Fruit fly (Drosophila melanogaster) whole organism, embryonic: ENCODE data around the gene Sytbeta.

Source experiments
- BEAF-32 ChIP-seq: fragments of 200-800 bp; sonication (Bioruptor generic); optimal IDR thresholded peaks from 3 replicates; lab custom pipeline; 2017; ENCODE audit warnings: missing biosample characterization, missing genetic modification characterization, mild to moderate bottlenecking, moderate library complexity, missing genetic modification reagents
- CG10959 ChIP-seq: fragments of 200-800 bp; sonication (Bioruptor generic); IDR thresholded peaks from 2 replicates; pipeline ENCODE4 v1.3.6; 2022; ENCODE audit warnings: missing biosample characterization, missing genetic modification characterization
- CG10979 ChIP-seq: fragments of 200-800 bp; sonication (Bioruptor generic); optimal IDR thresholded peaks from 2 replicates; lab custom pipeline; 2018; ENCODE audit warnings: missing biosample characterization, mild to moderate bottlenecking, missing genetic modification characterization, moderate library complexity
- CG12071 ChIP-seq: fragments of 200-800 bp; sonication (Bioruptor generic); optimal IDR thresholded peaks from 3 replicates; lab custom pipeline; 2018; ENCODE audit warnings: missing biosample characterization, mild to moderate bottlenecking, missing genetic modification characterization
- CG13775 ChIP-seq: fragments of 200-800 bp; sonication (Bioruptor generic); optimal IDR thresholded peaks from 3 replicates; lab custom pipeline; 2017; ENCODE audit warnings: missing biosample characterization, mild to moderate bottlenecking, missing genetic modification characterization
- CG15601 ChIP-seq: fragments of 200-800 bp; sonication (Bioruptor generic); optimal IDR thresholded peaks from 3 replicates; lab custom pipeline; 2019; ENCODE audit warnings: missing biosample characterization, mild to moderate bottlenecking, missing genetic modification characterization, moderate library complexity
- CG15696 ChIP-seq: fragments of 200-800 bp; sonication (Bioruptor generic); optimal IDR thresholded peaks from 2 replicates; lab custom pipeline; 2019; ENCODE audit warnings: missing biosample characterization, mild to moderate bottlenecking, missing genetic modification characterization, moderate library complexity
- CG17361 ChIP-seq: fragments of 200-800 bp; sonication (Bioruptor generic); IDR thresholded peaks from 3 replicates; pipeline ENCODE4 v1.3.6; 2022; ENCODE audit warnings: missing biosample characterization, missing genetic modification characterization
- CG17612 ChIP-seq: fragments of 200-800 bp; sonication (Bioruptor generic); IDR thresholded peaks from 2 replicates; pipeline ENCODE4 v1.3.6; 2022; ENCODE audit warnings: missing biosample characterization, missing genetic modification characterization
- CG17802 ChIP-seq: fragments of 200-800 bp; sonication (Bioruptor generic); optimal IDR thresholded peaks from 2 replicates; lab custom pipeline; 2018; ENCODE audit warnings: missing biosample characterization, mild to moderate bottlenecking, missing genetic modification characterization, moderate library complexity
- CG31441 ChIP-seq: fragments of 200-800 bp; sonication (Bioruptor generic); IDR thresholded peaks from 2 replicates; pipeline ENCODE4 v1.3.6; 2022; ENCODE audit warnings: missing biosample characterization, missing genetic modification characterization
- CG3995 ChIP-seq: fragments of 200-800 bp; sonication (Bioruptor generic); optimal IDR thresholded peaks from 3 replicates; lab custom pipeline; 2016; ENCODE audit warnings: missing biosample characterization, missing genetic modification characterization
- CG7556 ChIP-seq: fragments of 200-800 bp; sonication (Bioruptor generic); optimal IDR thresholded peaks from 2 replicates; lab custom pipeline; 2017; ENCODE audit warnings: missing biosample characterization, mild to moderate bottlenecking, missing genetic modification characterization
- CG7745 ChIP-seq: fragments of 200-800 bp; sonication (Bioruptor generic); optimal IDR thresholded peaks from 2 replicates; lab custom pipeline; 2018; ENCODE audit warnings: missing biosample characterization, mild to moderate bottlenecking, missing genetic modification characterization, moderate library complexity
- CG9797 ChIP-seq: fragments of 200-800 bp; sonication (Bioruptor generic); optimal IDR thresholded peaks from 3 replicates; lab custom pipeline; 2018; ENCODE audit warnings: missing biosample characterization, mild to moderate bottlenecking, missing genetic modification characterization
- CG9876 ChIP-seq: fragments of 200-800 bp; sonication (Bioruptor generic); optimal IDR thresholded peaks from 2 replicates; lab custom pipeline; 2016; ENCODE audit warnings: missing biosample characterization, missing genetic modification characterization
- CkIIα-i1 ChIP-seq: fragments of 200-800 bp; sonication (Bioruptor generic); IDR thresholded peaks from 2 replicates; pipeline ENCODE4 v1.3.6; 2022; ENCODE audit warnings: missing biosample characterization, missing genetic modification characterization
- D19B ChIP-seq: fragments of 200-800 bp; sonication (Bioruptor generic); optimal IDR thresholded peaks from 2 replicates; lab custom pipeline; 2017; ENCODE audit warnings: missing biosample characterization, mild to moderate bottlenecking, missing genetic modification characterization
- HHEX ChIP-seq: fragments of 200-800 bp; sonication (Bioruptor generic); optimal IDR thresholded peaks from 3 replicates; lab custom pipeline; 2017; ENCODE audit warnings: missing biosample characterization, mild to moderate bottlenecking, missing genetic modification characterization, missing genetic modification reagents
- Hey ChIP-seq: fragments of 200-800 bp; sonication (Bioruptor generic); optimal IDR thresholded peaks from 3 replicates; lab custom pipeline; 2018; ENCODE audit warnings: missing biosample characterization, mild to moderate bottlenecking, missing genetic modification characterization
- Mes4 ChIP-seq: fragments of 200-800 bp; sonication (Bioruptor generic); optimal IDR thresholded peaks from 2 replicates; lab custom pipeline; 2016; ENCODE audit warnings: missing biosample characterization, missing genetic modification characterization
- Stat92E ChIP-seq, 3 experiments: fragments of >200 bp in 2 of 3; fragments of 200-800 bp in 1 of 3; sonication (Bioruptor generic) in 1 of 3; optimal IDR thresholded peaks; 2 replicates each; lab custom pipeline; 2017 to 2019; ENCODE audit warnings: missing biosample characterization in 3 of 3, missing genetic modification characterization in 3 of 3, mild to moderate bottlenecking in 1 of 3, moderate library complexity in 1 of 3
- ab ChIP-seq: fragments of 200-800 bp; sonication (Bioruptor generic); optimal IDR thresholded peaks from 2 replicates; lab custom pipeline; 2016; ENCODE audit warnings: missing biosample characterization, missing genetic modification characterization
- ac ChIP-seq: fragments of 200-800 bp; sonication (Bioruptor generic); optimal IDR thresholded peaks from 3 replicates; lab custom pipeline; 2017; ENCODE audit warnings: missing biosample characterization, mild to moderate bottlenecking, missing genetic modification characterization
- ara ChIP-seq: fragments of 200-800 bp; sonication (Bioruptor generic); IDR thresholded peaks from 2 replicates; pipeline ENCODE4 v1.3.6; 2022; ENCODE audit warnings: missing biosample characterization, missing genetic modification characterization
- bowl ChIP-seq: fragments of 200-800 bp; sonication (Bioruptor generic); IDR thresholded peaks from 2 replicates; pipeline ENCODE4 v1.3.6; 2022; ENCODE audit warnings: missing biosample characterization, missing genetic modification characterization
- chm ChIP-seq: fragments of 200-800 bp; sonication (Bioruptor generic); IDR thresholded peaks from 2 replicates; pipeline ENCODE4 v1.3.6; 2022; ENCODE audit warnings: missing biosample characterization, missing genetic modification characterization
- croc ChIP-seq: fragments of 200-800 bp; sonication (Bioruptor generic); conservative IDR thresholded peaks from 3 replicates; pipeline ENCODE4 v1.3.6; 2022; ENCODE audit warnings: missing biosample characterization, missing genetic modification characterization
- crol ChIP-seq: fragments of 200-800 bp; sonication (Bioruptor generic); IDR thresholded peaks from 2 replicates; pipeline ENCODE4 v1.3.6; 2022; ENCODE audit warnings: missing biosample characterization, missing genetic modification characterization
- dimm ChIP-seq: fragments of 200-800 bp; sonication (Bioruptor generic); IDR thresholded peaks from 2 replicates; pipeline ENCODE4 v1.3.6; 2022; ENCODE audit warnings: missing biosample characterization, missing genetic modification characterization
- disco-r ChIP-seq: fragments of 200-800 bp; sonication (Bioruptor generic); optimal IDR thresholded peaks from 2 replicates; lab custom pipeline; 2016; ENCODE audit warnings: missing biosample characterization, missing genetic modification characterization
- ems ChIP-seq: fragments of 200-800 bp; sonication (Bioruptor generic); optimal IDR thresholded peaks from 3 replicates; lab custom pipeline; 2016; ENCODE audit warnings: missing biosample characterization, missing genetic modification characterization
- fd96Cb ChIP-seq: fragments of 200-800 bp; sonication (Bioruptor generic); optimal IDR thresholded peaks from 2 replicates; lab custom pipeline; 2018; ENCODE audit warnings: missing biosample characterization, mild to moderate bottlenecking, missing genetic modification characterization, moderate library complexity
- gem ChIP-seq: fragments of 200-800 bp; sonication (Bioruptor generic); optimal IDR thresholded peaks from 2 replicates; lab custom pipeline; 2019; ENCODE audit warnings: missing biosample characterization, mild to moderate bottlenecking, missing genetic modification characterization, moderate library complexity
- gsb ChIP-seq: fragments of 200-800 bp; sonication (Bioruptor generic); IDR thresholded peaks from 2 replicates; pipeline ENCODE4 v1.3.6; 2022; ENCODE audit warnings: missing biosample characterization, missing genetic modification characterization
- klu ChIP-seq: fragments of 200-800 bp; sonication (Bioruptor generic); IDR thresholded peaks from 2 replicates; pipeline ENCODE4 v1.3.6; 2022; ENCODE audit warnings: missing biosample characterization, missing genetic modification characterization
- lilli ChIP-seq: fragments of 200-800 bp; sonication (Bioruptor generic); optimal IDR thresholded peaks from 3 replicates; lab custom pipeline; 2016; ENCODE audit warnings: missing biosample characterization, missing genetic modification characterization
- lola ChIP-seq, 3 experiments: fragments of >200 bp in 2 of 3; fragments of 200-800 bp in 1 of 3; sonication (Bioruptor generic) in 1 of 3; optimal IDR thresholded peaks; 2 replicates each; lab custom pipeline; 2017 to 2019; ENCODE audit warnings: missing biosample characterization in 3 of 3, missing genetic modification characterization in 3 of 3, mild to moderate bottlenecking in 1 of 3, moderate library complexity in 1 of 3
- maf-S ChIP-seq: fragments of 200-800 bp; sonication (Bioruptor generic); optimal IDR thresholded peaks from 2 replicates; lab custom pipeline; 2016; ENCODE audit warnings: missing biosample characterization, missing genetic modification characterization
- psq ChIP-seq: fragments of 200-800 bp; sonication (Bioruptor generic); optimal IDR thresholded peaks from 2 replicates; lab custom pipeline; 2017; ENCODE audit warnings: missing biosample characterization, missing genetic modification characterization
- so ChIP-seq: fragments of 200-800 bp; sonication (Bioruptor generic); IDR thresholded peaks from 3 replicates; pipeline ENCODE4 v1.3.6; 2022; ENCODE audit warnings: missing biosample characterization, missing genetic modification characterization
- sqz ChIP-seq: fragments of 200-800 bp; sonication (Bioruptor generic); optimal IDR thresholded peaks from 3 replicates; lab custom pipeline; 2018; ENCODE audit warnings: missing biosample characterization, mild to moderate bottlenecking, missing genetic modification characterization
- ssp ChIP-seq: fragments of 200-800 bp; sonication (Bioruptor generic); IDR thresholded peaks from 2 replicates; pipeline ENCODE4 v1.3.6; 2022; ENCODE audit warnings: missing biosample characterization, missing genetic modification characterization
- stwl ChIP-seq: fragments of 200-800 bp; sonication (Bioruptor generic); optimal IDR thresholded peaks from 3 replicates; lab custom pipeline; 2018; ENCODE audit warnings: missing biosample characterization, mild to moderate bottlenecking, missing genetic modification characterization, moderate library complexity
- tap ChIP-seq: fragments of 200-800 bp; optimal IDR thresholded peaks from 3 replicates; lab custom pipeline; 2019; ENCODE audit warnings: missing biosample characterization, mild to moderate bottlenecking, missing genetic modification characterization, moderate library complexity
- toy ChIP-seq: fragments of 200-800 bp; sonication (Bioruptor generic); IDR thresholded peaks from 2 replicates; pipeline ENCODE4 v1.3.6; 2022; ENCODE audit warnings: missing biosample characterization, missing genetic modification characterization
- unpg ChIP-seq: fragments of 200-800 bp; sonication (Bioruptor generic); optimal IDR thresholded peaks from 3 replicates; lab custom pipeline; 2018; ENCODE audit warnings: missing biosample characterization, mild to moderate bottlenecking, missing genetic modification characterization, moderate library complexity
- zen ChIP-seq: fragments of 200-800 bp; sonication (Bioruptor generic); optimal IDR thresholded peaks from 3 replicates; lab custom pipeline; 2018; ENCODE audit warnings: missing biosample characterization, mild to moderate bottlenecking, missing genetic modification characterization, moderate library complexity
- zfh1 ChIP-seq: fragments of 200-800 bp; sonication (Bioruptor generic); IDR thresholded peaks from 3 replicates; pipeline ENCODE4 v1.3.6; 2022; ENCODE audit warnings: missing biosample characterization, missing genetic modification characterization

The Sytbeta gene

DNA sequence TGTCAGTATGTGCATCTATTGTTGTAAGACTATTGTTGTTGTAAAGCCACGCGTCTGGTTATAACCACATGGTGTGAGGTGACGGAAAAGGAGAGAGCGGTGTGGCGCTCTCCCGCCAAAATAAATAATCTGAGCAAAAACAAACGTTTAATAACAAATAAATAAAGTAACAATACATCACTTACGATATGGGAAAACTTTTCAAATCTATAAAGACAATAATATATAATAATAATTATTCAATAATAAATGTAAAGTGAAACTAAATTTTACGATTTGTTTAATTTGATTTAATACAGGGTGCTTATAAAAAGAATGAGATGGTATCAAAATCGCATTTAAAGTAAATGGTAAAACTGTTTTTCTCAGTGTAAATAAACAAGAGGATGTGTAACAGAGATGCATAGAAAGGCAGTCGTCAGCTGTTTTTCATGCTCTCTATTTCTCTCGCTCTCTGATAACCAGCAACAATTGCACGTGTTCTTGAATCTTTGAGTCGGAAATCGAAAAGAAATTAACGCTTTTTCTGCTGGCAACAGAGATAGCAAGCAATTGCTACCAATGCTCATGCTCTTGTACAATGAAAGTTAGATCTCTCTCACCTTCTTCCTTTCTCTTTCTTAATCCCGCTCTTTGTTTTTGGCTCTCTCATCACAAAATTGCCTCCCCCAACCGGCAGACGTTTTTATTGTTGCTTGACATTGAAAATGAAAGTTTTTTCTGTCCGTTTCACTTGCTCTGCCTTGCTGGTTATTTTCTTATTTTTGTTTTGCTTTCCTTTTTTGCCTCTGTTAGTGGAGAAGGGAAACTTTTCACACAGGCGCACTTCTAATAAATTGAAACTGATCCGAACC lies 34.1 kb upstream of the Sytbeta start (continued):
- peak; percentile 97 for TF ChIP-seq gem
- no peak for TF ChIP-seq ab
- TF ChIP-seq ara (GFP tag; lab: Robert Waterston, UW), result peak; percentile 69
- peak; percentile 17 for TF ChIP-seq stwl (tag; lab: Kevin White, UChicago)
- TF ChIP-seq Mes4 (GFP tag; lab: Kevin White, UChicago), result no peak
- TF ChIP-seq zen (tag; lab: Kevin White, UChicago), result peak; percentile 89
- TF ChIP-seq CG15601 (tag; lab: Kevin White, UChicago), result peak; percentile 85
- TF ChIP-seq CG7745 (tag; lab: Kevin White, UChicago), result no peak
- no peak for TF ChIP-seq CkIIα-i1
- TF ChIP-seq unpg (GFP tag; lab: Kevin White, UChicago), result peak; percentile 94
- TF ChIP-seq ems (GFP tag; lab: Kevin White, UChicago), result no peak
- TF ChIP-seq HHEX (GFP tag; lab: Kevin White, UChicago), result peak; percentile 87
- TF ChIP-seq CG7556 (GFP tag; lab: Kevin White, UChicago), result peak; percentile 93
- TF ChIP-seq CG9876 (GFP tag; lab: Kevin White, UChicago), result no peak
- TF ChIP-seq tap (tag; lab: Kevin White, UChicago), result peak; percentile 94
- TF ChIP-seq fd96Cb, result peak; percentile 94
- TF ChIP-seq ac (GFP tag; lab: Kevin White, UChicago), result peak; percentile 70
- TF ChIP-seq disco-r (GFP tag; lab: Kevin White, UChicago), result peak; percentile 12
- TF ChIP-seq crol, result no peak; the same call in 1 of the 2 replicates
- TF ChIP-seq CG17361 (GFP tag; lab: Robert Waterston, UW), result peak; percentile 97
- peak; percentile 78 for TF ChIP-seq sqz
- peak; percentile 75 for TF ChIP-seq CG13775 (GFP tag; lab: Kevin White, UChicago)
- no peak for TF ChIP-seq chm
- no peak for TF ChIP-seq bowl (GFP tag; lab: Robert Waterston, UW)
- peak; percentile 60 for TF ChIP-seq ssp (GFP tag; lab: Robert Waterston, UW)
- peak; percentile 77 for TF ChIP-seq gsb
- peak; percentile 82 for TF ChIP-seq croc
- TF ChIP-seq CG3995, result no peak
- no peak for TF ChIP-seq dimm (GFP tag; lab: Robert Waterston, UW)
- TF ChIP-seq lilli (GFP tag; lab: Kevin White, UChicago), result peak; percentile 27
- TF ChIP-seq CG15696 (tag; lab: Kevin White, UChicago), result peak; percentile 81
- no peak for TF ChIP-seq CG17802 (tag; lab: Kevin White, UChicago)
- TF ChIP-seq CG10979 (tag; lab: Kevin White, UChicago), result peak; percentile 97
- peak; percentile 52 for TF ChIP-seq D19B (GFP tag; lab: Kevin White, UChicago)
- peak; percentile 70 for TF ChIP-seq CG10959 (GFP tag; lab: Robert Waterston, UW)
- TF ChIP-seq Hey (tag; lab: Kevin White, UChicago), result peak; percentile 7
- TF ChIP-seq so (GFP tag; lab: Robert Waterston, UW), result no peak
- no peak for TF ChIP-seq CG12071 (GFP tag; lab: Kevin White, UChicago)
- TF ChIP-seq CG31441 (GFP tag; lab: Robert Waterston, UW), result peak; percentile 98
- peak; percentile 90 for TF ChIP-seq zfh1
- TF ChIP-seq CG9797 (GFP tag; lab: Kevin White, UChicago), result no peak
- no peak for TF ChIP-seq CG17612 (GFP tag; lab: Robert Waterston, UW)
- peak in 1 of 3 experiments; percentile 45 for TF ChIP-seq Stat92E (GFP tag; optimal IDR thresholded peaks at IDR 0.05; lab: Kevin White, UChicago)
- no peak for TF ChIP-seq BEAF-32 (GFP tag; lab: Kevin White, UChicago)
- TF ChIP-seq lola (GFP tag; optimal IDR thresholded peaks at IDR 0.05; lab: Kevin White, UChicago), result peak in 1 of 3 experiments; percentile 87
- TF ChIP-seq klu, result no peak; the same call in 1 of the 2 replicates
- peak; percentile 15 for TF ChIP-seq maf-S
- TF ChIP-seq toy (GFP tag; lab: Robert Waterston, UW), result peak; percentile 39; the same call in 1 of the 2 replicates
- TF ChIP-seq psq (GFP tag; lab: Kevin White, UChicago), result peak; percentile 11
